Worm (Caenorhabditis elegans) whole organism, L3 larva: ENCODE results near the gene tsp-8.

Source experiments
- aly-2 ChIP-seq: fragments of 150-350 bp; optimal IDR thresholded peaks from 2 replicates; lab custom pipeline; 2014; ENCODE audit warnings: missing biosample characterization, missing genetic modification characterization
- ceh-16 ChIP-seq: sonication (generic microtip); optimal IDR thresholded peaks from 2 replicates; lab custom pipeline; 2017; ENCODE audit warnings: missing biosample characterization, missing genetic modification characterization
- ceh-82 ChIP-seq: fragments of 150-350 bp; optimal IDR thresholded peaks from 2 replicates; lab custom pipeline; 2014; ENCODE audit warnings: missing biosample characterization, missing genetic modification characterization
- ceh-9 ChIP-seq: sonication (generic microtip); optimal IDR thresholded peaks from 2 replicates; lab custom pipeline; 2018; ENCODE audit warnings: missing biosample characterization, missing genetic modification characterization
- egl-5 ChIP-seq: fragments of 150-350 bp; optimal IDR thresholded peaks from 2 replicates; lab custom pipeline; 2017; ENCODE audit warnings: missing biosample characterization, missing genetic modification reagents, missing genetic modification characterization, inconsistent platforms
- elt-2 ChIP-seq: sonication (generic microtip); optimal IDR thresholded peaks from 2 replicates; lab custom pipeline; 2016; ENCODE audit warnings: missing genetic modification reagents, mild to moderate bottlenecking, missing genetic modification characterization, missing compliant biosample characterization
- elt-3 ChIP-seq, 3 experiments: fragments of 150-350 bp in 1 of 3; sonication (generic microtip) in 2 of 3; optimal IDR thresholded peaks; 2 replicates in 2 of 3; 4 replicates in 1 of 3; lab custom pipeline; 2014 to 2017; ENCODE audit warnings: missing biosample characterization in 3 of 3, missing genetic modification characterization in 3 of 3
- eor-1 ChIP-seq, 2 experiments: fragments of 150-350 bp; optimal IDR thresholded peaks; 2 replicates each; lab custom pipeline; 2014 to 2018; ENCODE audit warnings: missing biosample characterization in 2 of 2, missing genetic modification characterization in 2 of 2
- fkh-10 ChIP-seq: sonication (generic microtip); optimal IDR thresholded peaks from 2 replicates; lab custom pipeline; 2017; ENCODE audit warnings: missing biosample characterization, missing genetic modification reagents, missing genetic modification characterization
- fos-1 ChIP-seq: fragments of 150-350 bp; optimal IDR thresholded peaks from 2 replicates; lab custom pipeline; 2014; ENCODE audit warnings: missing biosample characterization, missing genetic modification characterization
- hmg-11 ChIP-seq: sonication (generic microtip); optimal IDR thresholded peaks from 2 replicates; lab custom pipeline; 2016; ENCODE audit warnings: missing genetic modification characterization, missing compliant biosample characterization
- jun-1 ChIP-seq: fragments of 150-350 bp; optimal IDR thresholded peaks from 2 replicates; lab custom pipeline; 2014; ENCODE audit warnings: missing biosample characterization, missing genetic modification reagents, missing genetic modification characterization
- lin-15B ChIP-seq: fragments of 150-350 bp; optimal IDR thresholded peaks from 2 replicates; lab custom pipeline; 2014; ENCODE audit warnings: missing biosample characterization, missing genetic modification characterization
- nhr-11 ChIP-seq: fragments of 150-350 bp; optimal IDR thresholded peaks from 2 replicates; lab custom pipeline; 2014; ENCODE audit warnings: missing biosample characterization, missing genetic modification characterization
- nhr-12 ChIP-seq: fragments of 150-350 bp; optimal IDR thresholded peaks from 2 replicates; lab custom pipeline; 2014; ENCODE audit warnings: missing biosample characterization, missing genetic modification characterization
- nhr-23 ChIP-seq: fragments of 150-350 bp; optimal IDR thresholded peaks from 2 replicates; lab custom pipeline; 2014; ENCODE audit warnings: missing biosample characterization, missing genetic modification reagents, missing genetic modification characterization
- nhr-25 ChIP-seq: sonication (generic microtip); optimal IDR thresholded peaks from 2 replicates; lab custom pipeline; 2017; ENCODE audit warnings: missing biosample characterization, missing genetic modification characterization
- nhr-43 ChIP-seq: sonication (generic microtip); optimal IDR thresholded peaks from 2 replicates; lab custom pipeline; 2016; ENCODE audit warnings: mild to moderate bottlenecking, missing genetic modification characterization, missing compliant biosample characterization; ENCODE audit not compliant: poor library complexity, severe bottlenecking
- nhr-67 ChIP-seq: fragments of 150-350 bp; optimal IDR thresholded peaks from 2 replicates; lab custom pipeline; 2014; ENCODE audit warnings: missing biosample characterization, missing genetic modification characterization
- nhr-76 ChIP-seq: fragments of 150-350 bp; sonication (generic microtip); optimal IDR thresholded peaks from 5 replicates; lab custom pipeline; 2014; ENCODE audit warnings: missing biosample characterization, missing genetic modification characterization
- nhr-77 ChIP-seq: fragments of 150-350 bp; optimal IDR thresholded peaks from 2 replicates; lab custom pipeline; 2014; ENCODE audit warnings: missing biosample characterization, missing genetic modification characterization
- pha-4 ChIP-seq: fragments of 150-350 bp; optimal IDR thresholded peaks from 2 replicates; lab custom pipeline; 2014; ENCODE audit warnings: missing biosample characterization, missing genetic modification reagents, missing genetic modification characterization
- pqm-1 ChIP-seq: fragments of 150-350 bp; optimal IDR thresholded peaks from 2 replicates; lab custom pipeline; 2017; ENCODE audit warnings: missing biosample characterization, missing genetic modification characterization, inconsistent platforms
- sea-2 ChIP-seq: fragments of 150-350 bp; sonication (generic microtip); optimal IDR thresholded peaks from 4 replicates; lab custom pipeline; 2014; ENCODE audit warnings: missing biosample characterization, missing genetic modification reagents, missing genetic modification characterization
- skn-1 ChIP-seq: fragments of 150-350 bp; optimal IDR thresholded peaks from 2 replicates; lab custom pipeline; 2014; ENCODE audit warnings: missing biosample characterization, missing genetic modification characterization
- snpc-4 ChIP-seq: fragments of 150-350 bp; optimal IDR thresholded peaks from 2 replicates; lab custom pipeline; 2014; ENCODE audit warnings: missing biosample characterization, missing genetic modification characterization
- tbx-2 ChIP-seq: sonication (generic microtip); optimal IDR thresholded peaks from 2 replicates; lab custom pipeline; 2016; ENCODE audit warnings: mild to moderate bottlenecking, missing genetic modification characterization, missing compliant biosample characterization
- unc-62 ChIP-seq: fragments of 150-350 bp; sonication (generic microtip); optimal IDR thresholded peaks from 4 replicates; lab custom pipeline; 2014; ENCODE audit warnings: missing biosample characterization, missing genetic modification reagents, missing genetic modification characterization
- zag-1 ChIP-seq: fragments of 150-350 bp; optimal IDR thresholded peaks from 2 replicates; lab custom pipeline; 2014; ENCODE audit warnings: missing biosample characterization, missing genetic modification characterization
- ztf-4 ChIP-seq: fragments of 150-350 bp; optimal IDR thresholded peaks from 2 replicates; lab custom pipeline; 2014; ENCODE audit warnings: missing biosample characterization, missing genetic modification characterization

Gene tsp-8

ce11 chrX:14740019-14740418 lies 10.7 kb upstream of the tsp-8 start, which contains the start of gene C05G5.1:
Gene C05G5.1 (minus strand): TSS chrX:14740119.
- TF ChIP-seq nhr-77 (tag; lab: Kevin White, UChicago): no peak
- TF ChIP-seq fkh-10: no peak
- no peak for TF ChIP-seq zag-1
- TF ChIP-seq snpc-4 (tag; lab: Kevin White, UChicago): no peak
- no peak for TF ChIP-seq nhr-67 (tag; lab: Kevin White, UChicago)
- no peak for TF ChIP-seq pha-4 (tag; lab: Kevin White, UChicago)
- no peak for TF ChIP-seq eor-1 (tag; optimal IDR thresholded peaks at IDR 0.05; lab: Kevin White, UChicago)
- no peak for TF ChIP-seq lin-15B (tag; lab: Kevin White, UChicago)
- TF ChIP-seq skn-1 (tag; lab: Kevin White, UChicago): no peak
- TF ChIP-seq nhr-12 (tag; lab: Kevin White, UChicago): no peak
- no peak for TF ChIP-seq unc-62
- no peak for TF ChIP-seq tbx-2
- no peak for TF ChIP-seq elt-3 (tag; optimal IDR thresholded peaks at IDR 0.05; lab: Kevin White, UChicago)
- TF ChIP-seq ztf-4 (tag; lab: Kevin White, UChicago): no peak
- no peak for TF ChIP-seq fos-1 (tag; lab: Kevin White, UChicago)
- TF ChIP-seq ceh-16 (tag; lab: Kevin White, UChicago): no peak
- TF ChIP-seq nhr-76 (tag; lab: Kevin White, UChicago): no peak
- TF ChIP-seq jun-1 (tag; lab: Kevin White, UChicago): no peak

- TF ChIP-seq nhr-12 (tag; lab: Kevin White, UChicago) (no peak), pqm-1 (tag; lab: Kevin White, UChicago) (peak; percentile 51), elt-2 (peak; percentile 65), nhr-77 (tag; lab: Kevin White, UChicago) (no peak), jun-1 (tag; lab: Kevin White, UChicago) (no peak), nhr-23 (tag; lab: Kevin White, UChicago) (no peak), hmg-11 (no peak), elt-3 (tag; optimal IDR thresholded peaks at IDR 0.05; lab: Kevin White, UChicago) (no peak), ceh-9 (tag; lab: Kevin White, UChicago) (no peak), aly-2 (tag; lab: Kevin White, UChicago) (no peak)
Measured at ce11 chrX:14739466-14739865, 10.2 kb upstream of the tsp-8 start.

ce11 chrX:14737623-14738022 lies 8.3 kb upstream of the tsp-8 start:
- no peak for TF ChIP-seq hmg-11
- TF ChIP-seq nhr-43 (tag; lab: Kevin White, UChicago): no peak
- TF ChIP-seq egl-5 (tag; lab: Kevin White, UChicago): no peak
- TF ChIP-seq nhr-76 (tag; lab: Kevin White, UChicago): no peak

- peak; percentile 57 for TF ChIP-seq elt-2
- TF ChIP-seq nhr-23 (tag; lab: Kevin White, UChicago): peak; percentile 21
- TF ChIP-seq sea-2 (GFP tag; lab: Kevin White, UChicago): no peak
- peak; percentile 18 for TF ChIP-seq nhr-43 (tag; lab: Kevin White, UChicago)
- peak; percentile 16 for TF ChIP-seq jun-1 (tag; lab: Kevin White, UChicago)
- TF ChIP-seq nhr-25: peak; percentile 58
- TF ChIP-seq nhr-67 (tag; lab: Kevin White, UChicago): no peak
- TF ChIP-seq pqm-1 (tag; lab: Kevin White, UChicago): peak; percentile 56
- TF ChIP-seq, all 47 proteins: peak for 6
Measured at ce11 chrX:14736955-14737621, 7.8 kb upstream of the tsp-8 start.

ce11 chrX:14736220-14736619 lies 6.9 kb upstream of the tsp-8 start:
- TF ChIP-seq nhr-11: no peak
- TF ChIP-seq ceh-16 (tag; lab: Kevin White, UChicago): no peak
- no peak for TF ChIP-seq ceh-82 (tag; lab: Kevin White, UChicago)
- TF ChIP-seq, all 47 proteins: peak for 0

ce11 chrX:14731828-14732331 lies 2.6 kb upstream of the tsp-8 start, which contains the start of gene F33C8.4:
Gene F33C8.4 (plus strand): TSS chrX:14732281.
- no peak for TF ChIP-seq pha-4 (tag; lab: Kevin White, UChicago)
